Worm (Caenorhabditis elegans): ENCODE data around the gene ntp-1.

DNA sequence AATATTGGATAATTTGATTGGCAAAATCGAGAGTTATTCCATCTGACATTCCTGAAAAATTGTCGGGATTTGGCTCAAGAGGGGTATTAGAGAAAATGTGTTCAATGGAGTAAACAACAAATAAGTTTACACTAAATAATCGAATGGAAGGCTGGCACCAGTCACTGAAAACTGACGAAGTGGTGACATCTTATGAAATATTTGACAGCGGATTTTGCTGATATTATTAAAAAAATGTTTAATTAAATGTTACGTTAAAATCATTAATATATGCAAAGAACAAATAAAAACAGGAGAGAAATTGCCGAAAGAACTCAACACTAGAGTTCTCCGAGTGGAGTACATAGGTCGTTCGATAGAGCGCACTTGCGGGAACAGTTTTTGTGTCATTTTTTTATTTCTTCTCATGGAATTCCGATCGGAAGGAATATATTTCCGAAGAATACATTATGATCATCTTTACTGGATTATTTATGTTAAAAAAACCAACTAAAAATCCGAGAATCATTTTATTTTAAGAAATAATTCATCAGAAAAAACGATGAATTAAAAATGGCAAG is 9.0 kb downstream of the ntp-1 start, which contains the start of gene tag-322:
- TF ChIP-seq dpl-1 (GFP tag; optimal IDR thresholded peaks at IDR 0.05) (no peak), Y67H2A.10 (GFP tag; conservative IDR thresholded peaks at IDR 0.05) (no peak), unc-62 (GFP tag; optimal IDR thresholded peaks at IDR 0.05) (no peak), snpc-3.4 (tag; optimal IDR thresholded peaks at IDR 0.05) (no peak)
